Worm (Caenorhabditis elegans) whole organism, mixed stage, embryonic: ENCODE data around the gene elpc-2.

ENCODE experiments used
- bed-3 ChIP-seq: fragments of 200-800 bp; sonication (Bioruptor generic); optimal IDR thresholded peaks from 3 replicates; lab custom pipeline; 2018; ENCODE audit warnings: mild to moderate bottlenecking, missing genetic modification characterization, moderate library complexity, missing compliant biosample characterization
- blmp-1 ChIP-seq: fragments of 150-350 bp; optimal IDR thresholded peaks from 2 replicates; lab custom pipeline; 2014; ENCODE audit warnings: missing biosample characterization, missing genetic modification characterization
- ceh-39 ChIP-seq: fragments of 150-350 bp; optimal IDR thresholded peaks from 2 replicates; lab custom pipeline; 2014; ENCODE audit warnings: missing biosample characterization, missing genetic modification characterization
- ceh-43 ChIP-seq: fragments of 200-800 bp; sonication (Bioruptor generic); optimal IDR thresholded peaks from 2 replicates; lab custom pipeline; 2018; ENCODE audit warnings: mild to moderate bottlenecking, missing genetic modification characterization, moderate library complexity, missing compliant biosample characterization
- ceh-83 ChIP-seq: fragments of 200-800 bp; sonication (Bioruptor generic); optimal IDR thresholded peaks from 2 replicates; lab custom pipeline; 2018; ENCODE audit warnings: mild to moderate bottlenecking, missing genetic modification characterization, missing compliant biosample characterization
- ces-1 ChIP-seq: fragments of 150-350 bp; optimal IDR thresholded peaks from 2 replicates; lab custom pipeline; 2014; ENCODE audit warnings: missing biosample characterization, missing genetic modification reagents, missing genetic modification characterization
- cnd-1 ChIP-seq: fragments of 200-800 bp; sonication (Bioruptor generic); optimal IDR thresholded peaks from 2 replicates; lab custom pipeline; 2018; ENCODE audit warnings: mild to moderate bottlenecking, missing genetic modification characterization, missing compliant biosample characterization
- drap-1 ChIP-seq: fragments of 200-800 bp; sonication (Bioruptor generic); optimal IDR thresholded peaks from 3 replicates; lab custom pipeline; 2018; ENCODE audit warnings: mild to moderate bottlenecking, missing genetic modification characterization, missing compliant biosample characterization
- elt-1 ChIP-seq: sonication (generic microtip); optimal IDR thresholded peaks from 2 replicates; lab custom pipeline; 2017; ENCODE audit warnings: missing genetic modification characterization, mild to moderate bottlenecking, missing compliant biosample characterization, antibody characterized with exemption, moderate library complexity, borderline replicate concordance; ENCODE audit not compliant: insufficient read depth
- elt-3 ChIP-seq: fragments of 150-350 bp; optimal IDR thresholded peaks from 2 replicates; lab custom pipeline; 2014; ENCODE audit warnings: missing biosample characterization, missing genetic modification characterization
- ham-2 ChIP-seq: fragments of 200-800 bp; sonication (Bioruptor generic); optimal IDR thresholded peaks from 2 replicates; lab custom pipeline; 2018; ENCODE audit warnings: mild to moderate bottlenecking, missing genetic modification characterization, missing compliant biosample characterization
- hlh-1 ChIP-seq: fragments of 150-350 bp; optimal IDR thresholded peaks from 2 replicates; lab custom pipeline; 2014; ENCODE audit warnings: missing biosample characterization, missing genetic modification reagents, missing genetic modification characterization
- lin-13 ChIP-seq: fragments of 150-350 bp; optimal IDR thresholded peaks from 2 replicates; lab custom pipeline; 2014; ENCODE audit warnings: missing biosample characterization, missing genetic modification characterization
- lin-32 ChIP-seq: fragments of 200-800 bp; sonication (Bioruptor generic); optimal IDR thresholded peaks from 2 replicates; lab custom pipeline; 2018; ENCODE audit warnings: mild to moderate bottlenecking, missing genetic modification characterization, missing compliant biosample characterization
- lsy-2 ChIP-seq: fragments of 150-350 bp; optimal IDR thresholded peaks from 2 replicates; lab custom pipeline; 2014; ENCODE audit warnings: missing biosample characterization, missing genetic modification characterization
- mep-1 ChIP-seq: fragments of 150-350 bp; optimal IDR thresholded peaks from 2 replicates; lab custom pipeline; 2017; ENCODE audit warnings: missing biosample characterization, missing genetic modification reagents, missing genetic modification characterization, inconsistent platforms
- mls-2 ChIP-seq: sonication (generic microtip); optimal IDR thresholded peaks from 2 replicates; lab custom pipeline; 2016; ENCODE audit warnings: mild to moderate bottlenecking, missing genetic modification characterization, moderate library complexity, missing compliant biosample characterization
- nhr-12 ChIP-seq: fragments of 150-350 bp; optimal IDR thresholded peaks from 2 replicates; lab custom pipeline; 2014; ENCODE audit warnings: missing biosample characterization, missing genetic modification characterization
- nhr-237 ChIP-seq: fragments of 150-350 bp; optimal IDR thresholded peaks from 2 replicates; lab custom pipeline; 2014; ENCODE audit warnings: missing biosample characterization, missing genetic modification characterization
- nhr-28 ChIP-seq: fragments of 150-350 bp; optimal IDR thresholded peaks from 2 replicates; lab custom pipeline; 2014; ENCODE audit warnings: missing biosample characterization, missing genetic modification characterization
- nhr-76 ChIP-seq: sonication (generic microtip); optimal IDR thresholded peaks from 2 replicates; lab custom pipeline; 2017; ENCODE audit warnings: missing biosample characterization, missing genetic modification characterization
- pha-4 ChIP-seq: fragments of 150-350 bp; optimal IDR thresholded peaks from 2 replicates; lab custom pipeline; 2018; ENCODE audit warnings: missing biosample characterization, missing genetic modification reagents, missing genetic modification characterization
- sem-2 ChIP-seq: fragments of 200-800 bp; sonication (Bioruptor generic); optimal IDR thresholded peaks from 2 replicates; lab custom pipeline; 2018; ENCODE audit warnings: mild to moderate bottlenecking, missing genetic modification characterization, missing compliant biosample characterization
- snpc-4 ChIP-seq: fragments of 150-350 bp; optimal IDR thresholded peaks from 2 replicates; lab custom pipeline; 2014; ENCODE audit warnings: missing biosample characterization, missing genetic modification characterization
- sptf-1 ChIP-seq: sonication (generic microtip); optimal IDR thresholded peaks from 2 replicates; lab custom pipeline; 2017; ENCODE audit warnings: mild to moderate bottlenecking, missing genetic modification characterization, moderate library complexity, missing compliant biosample characterization
- tbx-8 ChIP-seq: fragments of 200-800 bp; sonication (Bioruptor generic); optimal IDR thresholded peaks from 2 replicates; lab custom pipeline; 2018; ENCODE audit warnings: mild to moderate bottlenecking, missing genetic modification characterization, moderate library complexity, missing compliant biosample characterization
- unc-120 ChIP-seq: sonication (generic microtip); optimal IDR thresholded peaks from 2 replicates; lab custom pipeline; 2017; ENCODE audit warnings: missing genetic modification characterization, missing compliant biosample characterization; ENCODE audit not compliant: poor library complexity, severe bottlenecking
- unc-39 ChIP-seq: fragments of 150-350 bp; optimal IDR thresholded peaks from 2 replicates; lab custom pipeline; 2014; ENCODE audit warnings: missing biosample characterization, missing genetic modification characterization
- unc-62 ChIP-seq: fragments of 150-350 bp; optimal IDR thresholded peaks from 2 replicates; lab custom pipeline; 2014; ENCODE audit warnings: missing biosample characterization, missing genetic modification reagents, missing genetic modification characterization
- ztf-11 ChIP-seq: fragments of 150-350 bp; optimal IDR thresholded peaks from 2 replicates; lab custom pipeline; 2014; ENCODE audit warnings: missing biosample characterization, missing genetic modification characterization

Gene elpc-2

ce11 chrIII:12673382-12673970, at the start of gene elpc-2, which contains the start of gene taf-7.2:
elpc-2 (plus strand) TSS chrIII:12673677.
taf-7.2 (minus strand) TSS chrIII:12673423.
- TF ChIP-seq sem-2 (GFP tag; lab: Kevin White, UChicago) (no peak), mls-2 (tag; lab: Kevin White, UChicago) (no peak), lin-13 (peak; percentile 17), unc-39 (no peak), elt-3 (tag; lab: Kevin White, UChicago) (no peak), ztf-11 (tag; lab: Kevin White, UChicago) (no peak), unc-62 (no peak)

- TF ChIP-seq tbx-8 (GFP tag; lab: Kevin White, UChicago) (no peak), bed-3 (GFP tag; lab: Kevin White, UChicago) (no peak), mep-1 (tag; lab: Kevin White, UChicago) (no peak), pha-4 (tag; lab: Kevin White, UChicago) (no peak), ham-2 (GFP tag; lab: Kevin White, UChicago) (no peak), snpc-4 (tag; lab: Kevin White, UChicago) (no peak), unc-62 (no peak), cnd-1 (tag; lab: Kevin White, UChicago) (no peak), nhr-12 (tag; lab: Kevin White, UChicago) (no peak), lsy-2 (tag; lab: Kevin White, UChicago) (no peak), ztf-11 (tag; lab: Kevin White, UChicago) (no peak)
These were observed 49.0 kb upstream of the elpc-2 start, which contains the start of gene gtf-2A2 for ce11 chrIII:12624466-12624865. gtf-2A2 (plus strand) TSS chrIII:12624766.

ce11 chrIII:12625875-12626649, 47.4 kb upstream of the elpc-2 start, which contains the start of gene pqn-80:
pqn-80 (plus strand) TSS chrIII:12626568.
- TF ChIP-seq cnd-1 (tag; lab: Kevin White, UChicago), result no peak
- TF ChIP-seq blmp-1 (tag; lab: Kevin White, UChicago), result no peak
- peak; percentile 44 for TF ChIP-seq lsy-2 (tag; lab: Kevin White, UChicago)
- no peak for TF ChIP-seq unc-62
- peak; percentile 36 for TF ChIP-seq nhr-237 (tag; lab: Kevin White, UChicago)
- TF ChIP-seq sptf-1 (tag; lab: Kevin White, UChicago), result peak; percentile 14
- TF ChIP-seq hlh-1 (tag; lab: Kevin White, UChicago), result no peak
- peak; percentile 42 for TF ChIP-seq mep-1 (tag; lab: Kevin White, UChicago)
- no peak for TF ChIP-seq unc-39
- no peak for TF ChIP-seq nhr-28
- peak; percentile 70 for TF ChIP-seq ceh-39
- no peak for TF ChIP-seq tbx-8 (GFP tag; lab: Kevin White, UChicago)
- TF ChIP-seq ceh-43 (GFP tag; lab: Kevin White, UChicago), result no peak
- TF ChIP-seq lin-32, result no peak
- peak; percentile 32 for TF ChIP-seq ceh-83 (GFP tag; lab: Kevin White, UChicago)
- peak; percentile 81 for TF ChIP-seq ces-1
- peak; percentile 4 for TF ChIP-seq unc-120 (tag; lab: Kevin White, UChicago)
- no peak for TF ChIP-seq elt-1 (tag; lab: Kevin White, UChicago)

- no peak for TF ChIP-seq blmp-1 (tag; lab: Kevin White, UChicago)
- TF ChIP-seq snpc-4 (tag; lab: Kevin White, UChicago), result no peak
- no peak for TF ChIP-seq ham-2 (GFP tag; lab: Kevin White, UChicago)
- TF ChIP-seq nhr-76, result no peak
- TF ChIP-seq unc-39, result no peak
- no peak for TF ChIP-seq ceh-43 (GFP tag; lab: Kevin White, UChicago)
- no peak for TF ChIP-seq unc-120 (tag; lab: Kevin White, UChicago)
- TF ChIP-seq drap-1, result no peak
- TF ChIP-seq pha-4 (tag; lab: Kevin White, UChicago), result no peak
- no peak for TF ChIP-seq ceh-39
- TF ChIP-seq, all 35 proteins: peak for 0
These were observed 34.9 kb upstream of the elpc-2 start for ce11 chrIII:12638592-12638991.
